Fruit fly (Drosophila melanogaster) whole organism: Measurements from ENCODE around the gene CG10561.

Experiments
- Dll ChIP-seq: fragments of >200 bp; optimal IDR thresholded peaks from 2 replicates; lab custom pipeline; 2017
- EcR ChIP-seq, 2 experiments: fragments of >200 bp; optimal IDR thresholded peaks; 2 replicates each; lab custom pipeline; 2017; ENCODE audit warnings: missing biosample characterization in 2 of 2, missing genetic modification characterization in 2 of 2, missing genetic modification reagents in 2 of 2
- psq ChIP-seq: fragments of >200 bp; optimal IDR thresholded peaks from 2 replicates; lab custom pipeline; 2017

dm6 chr2L:19096361-19096760 lies 17.8 kb upstream of the CG10561 start:
- no peak for TF ChIP-seq Dll (lab: Kevin White, UChicago)
- no peak for TF ChIP-seq EcR (GFP tag; optimal IDR thresholded peaks at IDR 0.05; lab: Kevin White, UChicago)
- TF ChIP-seq psq: no peak
